Fruit fly (Drosophila melanogaster) whole organism: Measurements from ENCODE around the gene CG33784.

Experiments
- Dll ChIP-seq: fragments of >200 bp; optimal IDR thresholded peaks from 2 replicates; lab custom pipeline; 2017
- pan ChIP-seq: fragments of >200 bp; optimal IDR thresholded peaks from 2 replicates; lab custom pipeline; 2017
- usp ChIP-seq: fragments of >200 bp; optimal IDR thresholded peaks from 2 replicates; lab custom pipeline; 2017; ENCODE audit warnings: missing biosample characterization, missing genetic modification characterization, mixed read lengths

DNA sequence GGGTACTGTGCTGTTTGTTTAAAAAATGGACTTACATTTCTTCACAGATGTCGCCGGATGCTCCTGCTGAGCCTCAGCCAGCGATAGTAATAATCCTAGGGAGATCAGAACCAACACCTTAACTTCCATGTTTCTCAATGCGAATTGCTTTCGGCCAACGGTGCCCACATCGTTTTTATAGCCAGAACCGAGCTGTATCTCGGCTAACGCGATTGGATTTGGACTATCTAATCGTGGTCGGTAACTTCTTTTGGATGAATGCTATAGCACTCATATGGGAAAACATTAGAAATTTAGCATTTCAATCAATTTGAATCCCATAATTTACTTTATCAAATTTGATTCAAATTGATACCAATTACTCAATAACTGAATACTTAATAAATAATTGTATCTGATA is 11.8 kb upstream of the CG33784 start, which contains the start of gene Npc2d:
- no peak for TF ChIP-seq pan
- TF ChIP-seq Dll (lab: Kevin White, UChicago), result no peak
- no peak for TF ChIP-seq usp
